Worm (Caenorhabditis elegans) whole organism, early embryonic: Measurements from ENCODE around the gene fbxa-72.
A peak's percentile ranks its signal among the peaks of the same experiment; 100 is the strongest.

Experiments
- B0310.2 ChIP-seq: sonication (generic microtip); optimal IDR thresholded peaks from 2 replicates; lab custom pipeline; 2016; ENCODE audit warnings: mild to moderate bottlenecking, missing genetic modification characterization, missing compliant biosample characterization
- F13C5.2 ChIP-seq: sonication (generic microtip); optimal IDR thresholded peaks from 2 replicates; lab custom pipeline; 2017; ENCODE audit warnings: mild to moderate bottlenecking, missing genetic modification characterization, inconsistent platforms, missing compliant biosample characterization
- aly-1 ChIP-seq: sonication (generic microtip); optimal IDR thresholded peaks from 2 replicates; lab custom pipeline; 2016; ENCODE audit warnings: missing genetic modification characterization, missing compliant biosample characterization
- ama-1 ChIP-seq: fragments of 150-350 bp; optimal IDR thresholded peaks from 2 replicates; lab custom pipeline; 2014
- ceh-13 ChIP-seq: fragments of 200-800 bp; sonication (Bioruptor generic); optimal IDR thresholded peaks from 2 replicates; lab custom pipeline; 2018; ENCODE audit warnings: mild to moderate bottlenecking, missing genetic modification characterization, missing compliant biosample characterization
- ceh-36 ChIP-seq: sonication (generic microtip); optimal IDR thresholded peaks from 2 replicates; lab custom pipeline; 2016; ENCODE audit warnings: missing genetic modification characterization, inconsistent platforms, missing compliant biosample characterization
- ets-7 ChIP-seq: sonication (generic microtip); optimal IDR thresholded peaks from 2 replicates; lab custom pipeline; 2016; ENCODE audit warnings: missing genotype, missing genetic modification characterization, missing compliant biosample characterization
- flt-1 ChIP-seq: fragments of 200-800 bp; sonication (Bioruptor generic); IDR thresholded peaks from 2 replicates; pipeline ENCODE4 v1.3.6; 2022; ENCODE audit warnings: missing genetic modification characterization, missing compliant biosample characterization
- hmbx-1 ChIP-seq: sonication (generic microtip); optimal IDR thresholded peaks from 2 replicates; lab custom pipeline; 2016; ENCODE audit warnings: mild to moderate bottlenecking, missing genetic modification characterization, missing compliant biosample characterization
- hmg-4 ChIP-seq: fragments of 200-800 bp; sonication (Bioruptor generic); optimal IDR thresholded peaks from 2 replicates; lab custom pipeline; 2018; ENCODE audit warnings: mild to moderate bottlenecking, missing genetic modification characterization, missing compliant biosample characterization
- hnd-1 ChIP-seq: sonication (generic microtip); optimal IDR thresholded peaks from 2 replicates; lab custom pipeline; 2016; ENCODE audit warnings: missing genetic modification characterization, missing compliant biosample characterization
- pes-1 ChIP-seq: fragments of 200-800 bp; sonication (Bioruptor generic); IDR thresholded peaks from 2 replicates; pipeline ENCODE4 v1.3.6; 2022; ENCODE audit warnings: missing genetic modification reagents, missing genetic modification characterization, missing compliant biosample characterization
- scrt-1 ChIP-seq: fragments of 200-800 bp; sonication (Bioruptor generic); IDR thresholded peaks from 2 replicates; pipeline ENCODE4 v1.3.6; 2022; ENCODE audit warnings: missing genetic modification characterization, missing compliant biosample characterization
- sea-1 ChIP-seq: fragments of 200-800 bp; sonication (Bioruptor generic); conservative IDR thresholded peaks from 2 replicates; pipeline ENCODE4 v1.3.6; 2022; ENCODE audit warnings: missing genetic modification characterization, missing compliant biosample characterization
- tbx-11 ChIP-seq: fragments of 200-800 bp; sonication (Bioruptor generic); IDR thresholded peaks from 2 replicates; pipeline ENCODE4 v1.3.6; 2022; ENCODE audit warnings: missing genetic modification characterization, missing compliant biosample characterization
- tbx-37 ChIP-seq: fragments of 200-800 bp; sonication (Bioruptor generic); conservative IDR thresholded peaks from 2 replicates; pipeline ENCODE4 v1.3.6; 2022; ENCODE audit warnings: missing genetic modification reagents, missing genetic modification characterization, missing compliant biosample characterization
- tra-4 ChIP-seq: sonication (generic microtip); optimal IDR thresholded peaks from 2 replicates; lab custom pipeline; 2017; ENCODE audit warnings: missing genetic modification characterization, missing compliant biosample characterization

The fbxa-72 gene

ce11 chrV:676550-677084 lies at the start of gene fbxa-72, which contains the start of gene srx-21:
TSS of gene fbxa-72 (minus strand) at chrV:676753.
TSS of gene srx-21 (plus strand) at chrV:677034.
- TF ChIP-seq aly-1 (tag; lab: Kevin White, UChicago): no peak
- TF ChIP-seq scrt-1 (GFP tag; lab: Robert Waterston, UW): no peak
- no peak for TF ChIP-seq F13C5.2 (tag; lab: Kevin White, UChicago)
- no peak for TF ChIP-seq ets-7 (tag; lab: Kevin White, UChicago)
- TF ChIP-seq sea-1 (GFP tag; lab: Robert Waterston, UW): no peak
- no peak for TF ChIP-seq flt-1 (GFP tag; lab: Robert Waterston, UW)
- TF ChIP-seq ama-1 (lab: Kevin White, UChicago): no peak
- no peak for TF ChIP-seq ceh-36 (tag; lab: Kevin White, UChicago)
- TF ChIP-seq tra-4 (tag; lab: Kevin White, UChicago): no peak
- TF ChIP-seq ceh-13 (GFP tag; lab: Kevin White, UChicago): no peak
- TF ChIP-seq hmbx-1 (tag; lab: Kevin White, UChicago): no peak
- no peak for TF ChIP-seq B0310.2 (tag; lab: Kevin White, UChicago)
- TF ChIP-seq tbx-37 (GFP tag; lab: Robert Waterston, UW): no peak
- TF ChIP-seq tbx-11 (GFP tag; lab: Robert Waterston, UW): no peak
- no peak for TF ChIP-seq hmg-4

- TF ChIP-seq aly-1 (tag; lab: Kevin White, UChicago) (peak; percentile 12), scrt-1 (GFP tag; lab: Robert Waterston, UW) (no peak)
Measured at ce11 chrV:725807-726572, 49.4 kb upstream of the fbxa-72 start.

ce11 chrV:724946-725806 lies 48.6 kb upstream of the fbxa-72 start:
- TF ChIP-seq flt-1 (GFP tag; lab: Robert Waterston, UW): no peak
- TF ChIP-seq ceh-36 (tag; lab: Kevin White, UChicago): no peak
- no peak for TF ChIP-seq tbx-37 (GFP tag; lab: Robert Waterston, UW)
- TF ChIP-seq B0310.2 (tag; lab: Kevin White, UChicago): no peak
- TF ChIP-seq F13C5.2 (tag; lab: Kevin White, UChicago): no peak
- no peak for TF ChIP-seq ama-1 (lab: Kevin White, UChicago)
- TF ChIP-seq hmg-4: no peak
- no peak for TF ChIP-seq ets-7 (tag; lab: Kevin White, UChicago)
- TF ChIP-seq hnd-1: no peak
- no peak for TF ChIP-seq sea-1 (GFP tag; lab: Robert Waterston, UW)
- TF ChIP-seq scrt-1 (GFP tag; lab: Robert Waterston, UW): no peak
- no peak for TF ChIP-seq ceh-13 (GFP tag; lab: Kevin White, UChicago)
- no peak for TF ChIP-seq aly-1 (tag; lab: Kevin White, UChicago)
- no peak for TF ChIP-seq pes-1 (GFP tag; lab: Robert Waterston, UW)
- TF ChIP-seq tbx-11 (GFP tag; lab: Robert Waterston, UW): no peak
- TF ChIP-seq hmbx-1 (tag; lab: Kevin White, UChicago): no peak
- TF ChIP-seq tra-4 (tag; lab: Kevin White, UChicago): no peak

- TF ChIP-seq tbx-37 (GFP tag; lab: Robert Waterston, UW) (no peak), pes-1 (GFP tag; lab: Robert Waterston, UW) (no peak; the same call in 1 of the 2 replicates), tra-4 (tag; lab: Kevin White, UChicago) (no peak), ceh-13 (GFP tag; lab: Kevin White, UChicago) (no peak), flt-1 (GFP tag; lab: Robert Waterston, UW) (no peak)
Measured at ce11 chrV:724470-724890, 47.9 kb upstream of the fbxa-72 start.

ce11 chrV:723895-724352 lies 47.4 kb upstream of the fbxa-72 start, which contains the start of gene fbxb-72:
TSS of gene fbxb-72 (minus strand) at chrV:723952.
- no peak for TF ChIP-seq sea-1 (GFP tag; lab: Robert Waterston, UW)

- no peak for TF ChIP-seq tbx-11 (GFP tag; lab: Robert Waterston, UW)
- no peak for TF ChIP-seq tra-4 (tag; lab: Kevin White, UChicago)
- no peak for TF ChIP-seq ceh-13 (GFP tag; lab: Kevin White, UChicago)
- TF ChIP-seq tbx-37 (GFP tag; lab: Robert Waterston, UW): no peak
- no peak for TF ChIP-seq ceh-36 (tag; lab: Kevin White, UChicago)
- TF ChIP-seq scrt-1 (GFP tag; lab: Robert Waterston, UW): no peak
- no peak for TF ChIP-seq ama-1 (lab: Kevin White, UChicago)
- TF ChIP-seq B0310.2 (tag; lab: Kevin White, UChicago): no peak
- TF ChIP-seq flt-1 (GFP tag; lab: Robert Waterston, UW): no peak
- no peak for TF ChIP-seq sea-1 (GFP tag; lab: Robert Waterston, UW)
- TF ChIP-seq pes-1 (GFP tag; lab: Robert Waterston, UW): no peak
- TF ChIP-seq aly-1 (tag; lab: Kevin White, UChicago): no peak
- no peak for TF ChIP-seq ets-7 (tag; lab: Kevin White, UChicago)
- no peak for TF ChIP-seq hmbx-1 (tag; lab: Kevin White, UChicago)
- no peak for TF ChIP-seq F13C5.2 (tag; lab: Kevin White, UChicago)
- TF ChIP-seq hmg-4: no peak
- no peak for TF ChIP-seq hnd-1
Measured at ce11 chrV:722889-723288, 46.3 kb upstream of the fbxa-72 start.
